Fruit fly (Drosophila melanogaster) whole organism, pupa: ENCODE results near the gene CG6800.

Experiments used
- CG32121 ChIP-seq: fragments of 200-800 bp; sonication (Bioruptor generic); IDR thresholded peaks from 2 replicates; pipeline ENCODE4 v1.3.6; 2022; ENCODE audit warnings: missing biosample characterization, missing genetic modification characterization
- CG4496 ChIP-seq: fragments of 200-800 bp; sonication (Bioruptor generic); IDR thresholded peaks from 3 replicates; pipeline ENCODE4 v1.3.6; 2022; ENCODE audit warnings: missing biosample characterization, missing genetic modification characterization
- CG8159 ChIP-seq: fragments of 200-800 bp; sonication (Bioruptor generic); optimal IDR thresholded peaks from 3 replicates; lab custom pipeline; 2018; ENCODE audit warnings: missing biosample characterization, mild to moderate bottlenecking, missing genetic modification characterization, moderate library complexity
- CG8301 ChIP-seq: fragments of 200-800 bp; sonication (Bioruptor generic); optimal IDR thresholded peaks from 2 replicates; lab custom pipeline; 2018; ENCODE audit warnings: missing biosample characterization, mild to moderate bottlenecking, missing genetic modification characterization
- CG9948 ChIP-seq: fragments of 200-800 bp; sonication (Bioruptor generic); optimal IDR thresholded peaks from 2 replicates; lab custom pipeline; 2018; ENCODE audit warnings: missing biosample characterization, mild to moderate bottlenecking, missing genetic modification characterization, moderate library complexity
- EcR ChIP-seq: fragments of 200-800 bp; sonication (Bioruptor generic); optimal IDR thresholded peaks from 3 replicates; lab custom pipeline; 2019; ENCODE audit warnings: missing biosample characterization, missing genetic modification characterization, mild to moderate bottlenecking, moderate library complexity, missing genetic modification reagents
- Ets98B ChIP-seq: fragments of 200-800 bp; sonication (Bioruptor generic); IDR thresholded peaks from 2 replicates; pipeline ENCODE4 v1.3.6; 2022; ENCODE audit warnings: missing biosample characterization, missing genetic modification characterization
- Pif1B ChIP-seq: fragments of 200-800 bp; sonication (Bioruptor generic); optimal IDR thresholded peaks from 3 replicates; lab custom pipeline; 2016; ENCODE audit warnings: missing biosample characterization, missing genetic modification characterization

DNA sequence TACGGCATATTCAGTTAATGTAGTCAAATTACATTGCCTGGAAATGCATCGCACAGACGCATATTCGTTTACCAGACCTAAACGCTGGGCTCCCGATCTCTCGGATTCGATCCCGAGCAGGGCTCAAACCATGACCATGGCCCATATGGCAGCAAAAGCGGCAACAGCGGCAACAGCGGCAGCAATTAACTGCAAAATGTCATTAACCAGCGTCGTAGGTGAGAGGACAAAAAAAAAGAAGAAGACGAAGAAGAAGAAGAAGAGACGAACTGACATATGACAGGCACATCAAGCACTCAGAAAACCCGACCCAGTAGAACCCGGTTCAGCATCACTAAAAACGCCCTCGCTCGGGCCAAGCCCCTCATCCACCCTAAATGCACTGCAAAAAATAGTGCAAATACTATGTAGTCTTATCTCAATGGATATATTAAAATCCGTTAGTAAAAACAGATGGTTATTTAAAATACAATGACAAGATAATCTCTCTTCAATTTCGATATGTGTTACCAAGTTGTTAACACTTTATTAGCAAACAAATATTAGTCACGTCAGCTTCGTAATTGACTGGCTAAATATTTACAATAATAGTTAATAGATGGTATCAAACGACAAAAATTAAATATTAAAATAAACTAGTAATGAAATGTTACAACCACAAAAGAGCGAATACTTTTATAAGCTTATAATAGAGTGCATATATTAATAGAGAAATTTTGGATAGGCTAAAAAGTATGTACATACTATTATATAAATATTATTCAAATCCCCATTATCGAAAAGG lies 50.0 kb downstream of the CG6800 start:
- peak; percentile 45 for TF ChIP-seq CG9948
- no peak for TF ChIP-seq CG4496 (GFP tag; lab: Robert Waterston, UW)
- TF ChIP-seq EcR (GFP tag; lab: Kevin White, UChicago) = peak; percentile 63
- TF ChIP-seq CG8159 (tag; lab: Kevin White, UChicago) = peak; percentile 80
- peak; percentile 2 for TF ChIP-seq CG8301
- no peak for TF ChIP-seq Pif1B
- no peak for TF ChIP-seq Ets98B
- no peak for TF ChIP-seq CG32121
